Fruit fly (Drosophila melanogaster) whole organism, embryonic: ENCODE results near the gene CG34258.

ENCODE experiments used
- CG15269 ChIP-seq: fragments of 200-800 bp; sonication (Bioruptor generic); optimal IDR thresholded peaks from 2 replicates; lab custom pipeline; 2018; ENCODE audit warnings: missing biosample characterization, mild to moderate bottlenecking, missing genetic modification characterization, moderate library complexity
- CG2116 ChIP-seq: fragments of 200-800 bp; sonication (Bioruptor generic); optimal IDR thresholded peaks from 3 replicates; lab custom pipeline; 2018; ENCODE audit warnings: missing biosample characterization, mild to moderate bottlenecking, missing genetic modification characterization
- CG4360 ChIP-seq: fragments of 200-800 bp; sonication (Bioruptor generic); IDR thresholded peaks from 2 replicates; pipeline ENCODE4 v1.3.6; 2022; ENCODE audit warnings: missing biosample characterization, missing genetic modification characterization
- CG6683 ChIP-seq: fragments of 200-800 bp; sonication (Bioruptor generic); optimal IDR thresholded peaks from 2 replicates; lab custom pipeline; 2017; ENCODE audit warnings: missing biosample characterization, mild to moderate bottlenecking, missing genetic modification characterization, missing genetic modification reagents
- seq ChIP-seq: fragments of 200-800 bp; sonication (Bioruptor generic); IDR thresholded peaks from 2 replicates; pipeline ENCODE4 v1.3.6; 2022; ENCODE audit warnings: missing biosample characterization, missing genetic modification characterization

DNA sequence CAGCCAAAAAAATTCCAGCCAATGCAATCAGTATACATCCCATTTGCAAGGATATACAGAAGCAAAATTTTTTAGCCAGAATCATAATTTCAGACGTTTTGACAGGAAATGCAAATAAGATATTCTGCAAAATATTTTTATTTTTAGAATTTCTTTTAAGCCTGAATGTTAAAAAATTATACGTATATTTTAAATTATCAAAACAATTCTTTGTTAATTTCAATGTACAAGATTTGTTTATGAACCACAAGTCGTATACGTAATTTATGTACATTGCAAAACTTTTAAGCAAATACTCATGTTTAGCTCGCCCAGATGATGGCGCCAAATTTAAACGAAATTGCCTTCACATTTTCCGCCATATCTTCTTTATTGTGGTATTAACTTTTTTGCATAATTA lies 2.7 kb upstream of the CG34258 start, which contains the start of gene CG42654:
- no peak for TF ChIP-seq CG4360 (GFP tag; lab: Robert Waterston, UW)
- no peak for TF ChIP-seq seq (GFP tag; lab: Robert Waterston, UW)
- no peak for TF ChIP-seq CG2116
- TF ChIP-seq CG6683 (GFP tag; lab: Kevin White, UChicago), result no peak
- TF ChIP-seq CG15269 (tag; lab: Kevin White, UChicago), result no peak
